Worm (Caenorhabditis elegans) whole organism, midembryonic: ENCODE results near the gene Y51A2A.6.
"Not testable (repeated sequence)": the region's sequence is repeated elsewhere in the genome, so short reads cannot be mapped to it uniquely, and the experiment has no call there.

ENCODE experiments used
- T22C8.4 ChIP-seq: fragments of 200-800 bp; sonication (Bioruptor generic); IDR thresholded peaks from 2 replicates; pipeline ENCODE4 v1.3.6; 2022; ENCODE audit warnings: missing genetic modification characterization, missing compliant biosample characterization
- cog-1 ChIP-seq: sonication (generic microtip); optimal IDR thresholded peaks from 2 replicates; lab custom pipeline; 2016; ENCODE audit warnings: missing genetic modification characterization, missing compliant biosample characterization
- flt-1 ChIP-seq: fragments of 200-800 bp; sonication (Bioruptor generic); IDR thresholded peaks from 2 replicates; pipeline ENCODE4 v1.3.6; 2022; ENCODE audit warnings: missing genetic modification characterization, missing compliant biosample characterization
- klf-2 ChIP-seq: fragments of 200-800 bp; sonication (Bioruptor generic); conservative IDR thresholded peaks from 2 replicates; pipeline ENCODE4 v1.3.6; 2022; ENCODE audit warnings: missing genetic modification reagents, missing genetic modification characterization, missing compliant biosample characterization
- med-1 ChIP-seq: sonication (generic microtip); optimal IDR thresholded peaks from 2 replicates; lab custom pipeline; 2017; ENCODE audit warnings: missing genetic modification characterization, mild to moderate bottlenecking, missing compliant biosample characterization, antibody characterized with exemption, missing genetic modification reagents; ENCODE audit not compliant: insufficient read depth
- ref-1 ChIP-seq: fragments of 200-800 bp; sonication (Bioruptor generic); conservative IDR thresholded peaks from 2 replicates; pipeline ENCODE4 v1.3.6; 2022; ENCODE audit warnings: missing genetic modification reagents, missing genetic modification characterization, missing compliant biosample characterization
- tab-1 ChIP-seq: fragments of 200-800 bp; sonication (Bioruptor generic); IDR thresholded peaks from 2 replicates; pipeline ENCODE4 v1.3.6; 2022; ENCODE audit warnings: missing genetic modification characterization, missing compliant biosample characterization
- ztf-23 ChIP-seq: fragments of 200-800 bp; sonication (Bioruptor generic); IDR thresholded peaks from 2 replicates; pipeline ENCODE4 v1.3.6; 2022; ENCODE audit warnings: missing genetic modification reagents, missing genetic modification characterization, missing compliant biosample characterization
- ztf-29 ChIP-seq: fragments of 200-800 bp; sonication (Bioruptor generic); IDR thresholded peaks from 2 replicates; pipeline ENCODE4 v1.3.6; 2022; ENCODE audit warnings: missing genetic modification reagents, missing genetic modification characterization, missing compliant biosample characterization

ce11 chrV:18302414-18302813 is at the start of gene Y51A2A.6:
- TF ChIP-seq T22C8.4 (GFP tag; lab: Robert Waterston, UW); ztf-23 (GFP tag; lab: Robert Waterston, UW); flt-1 (GFP tag; lab: Robert Waterston, UW); ztf-29 (GFP tag; lab: Robert Waterston, UW); tab-1; cog-1 (tag; lab: Kevin White, UChicago); klf-2 (GFP tag; lab: Robert Waterston, UW); med-1 (GFP tag; lab: Kevin White, UChicago); ref-1: not testable (repeated sequence)
